Worm (Caenorhabditis elegans): ENCODE results near the gene Y108G3AL.2.

Gene Y108G3AL.2

ce11 chrV:172110-172509 lies 5.3 kb downstream of the Y108G3AL.2 start, which contains the start of gene cfap-36:
Gene cfap-36 (minus strand): TSS chrV:172210.
- TF ChIP-seq syd-9 (tag; optimal IDR thresholded peaks at IDR 0.05) = no peak
- no peak for TF ChIP-seq hlh-6 (tag; optimal IDR thresholded peaks at IDR 0.05)
- TF ChIP-seq lin-11 (tag; optimal IDR thresholded peaks at IDR 0.05) = no peak
- no peak for TF ChIP-seq elt-2 (tag; optimal IDR thresholded peaks at IDR 0.05)
- TF ChIP-seq ceh-6 (GFP tag; optimal IDR thresholded peaks at IDR 0.05) = no peak
- TF ChIP-seq dmd-4 (tag; optimal IDR thresholded peaks at IDR 0.05; ENCODE audit: borderline replicate concordance) = no peak
- no peak for TF ChIP-seq npax-4 (tag; optimal IDR thresholded peaks at IDR 0.05)
- TF ChIP-seq K09A11.1 (tag; optimal IDR thresholded peaks at IDR 0.05; ENCODE audit: insufficient read depth) = no peak
- TF ChIP-seq Y22D7AL.16 (tag; optimal IDR thresholded peaks at IDR 0.05) = no peak

- peak; percentile 1 for TF ChIP-seq T23F11.4 (GFP tag; optimal IDR thresholded peaks at IDR 0.05)
- TF ChIP-seq pha-4 (tag; optimal IDR thresholded peaks at IDR 0.05) = no peak
Observed at ce11 chrV:173437-173836, 6.7 kb downstream of the Y108G3AL.2 start.

- peak; percentile 73 for TF ChIP-seq nfya-1 (tag; optimal IDR thresholded peaks at IDR 0.05)
- no peak for TF ChIP-seq ceh-48 (tag; optimal IDR thresholded peaks at IDR 0.05)
Observed at ce11 chrV:174520-174919, 7.7 kb downstream of the Y108G3AL.2 start.

ce11 chrV:176870-177467 lies 10.2 kb downstream of the Y108G3AL.2 start, which contains the start of gene cul-3:
Gene cul-3 (plus strand): TSS chrV:177417.
- TF ChIP-seq ahr-1 (tag; optimal IDR thresholded peaks at IDR 0.05) (no peak), pat-9 (tag; optimal IDR thresholded peaks at IDR 0.05) (no peak), ztf-16 (tag; optimal IDR thresholded peaks at IDR 0.05) (peak; percentile 17), nfya-1 (tag; optimal IDR thresholded peaks at IDR 0.05) (peak; percentile 39), ceh-2 (tag; optimal IDR thresholded peaks at IDR 0.05) (no peak), unc-42 (tag; optimal IDR thresholded peaks at IDR 0.05) (peak; percentile 4)

ce11 chrV:185124-185523 lies 18.3 kb downstream of the Y108G3AL.2 start:
- no peak for TF ChIP-seq sdc-2 (tag; optimal IDR thresholded peaks at IDR 0.05)
- TF ChIP-seq syd-9 (tag; optimal IDR thresholded peaks at IDR 0.05) = no peak
- no peak for TF ChIP-seq ceh-19 (GFP tag; optimal IDR thresholded peaks at IDR 0.05)

DNA sequence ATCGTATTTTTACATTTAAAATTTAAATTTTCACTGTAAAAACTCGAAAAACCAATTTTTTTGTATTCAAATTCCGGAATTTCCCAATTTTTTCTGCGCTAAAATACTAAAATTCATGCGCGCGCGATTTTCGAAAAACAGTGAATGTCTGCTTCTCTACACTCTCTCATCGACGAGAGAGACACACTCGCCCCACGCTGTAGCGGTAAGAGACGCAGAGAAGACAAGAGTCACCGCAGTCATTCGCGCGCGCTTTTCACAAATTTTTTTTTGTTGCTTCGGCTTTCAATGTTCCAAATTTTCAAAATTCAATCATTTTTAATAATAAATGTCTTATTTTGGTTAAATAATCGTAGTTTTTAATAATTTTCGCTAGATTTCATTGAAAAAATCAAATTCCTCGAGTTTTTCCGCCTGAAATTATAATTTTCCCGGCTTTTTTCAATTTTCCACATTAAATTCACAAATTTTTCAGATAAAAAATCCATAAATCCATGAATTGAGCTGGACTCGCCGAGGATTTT lies 19.0 kb downstream of the Y108G3AL.2 start, which contains the start of gene arid-1:
TSS of gene arid-1 (plus strand) at position 474 of the 524 bp plus-strand sequence.
- TF ChIP-seq nfya-1 (tag; optimal IDR thresholded peaks at IDR 0.05) = peak; percentile 43
- TF ChIP-seq rnt-1 (tag; optimal IDR thresholded peaks at IDR 0.05) = peak; percentile 3
- TF ChIP-seq lim-6 (tag; optimal IDR thresholded peaks at IDR 0.05) = no peak
- peak; percentile 3 for TF ChIP-seq elt-2 (tag; optimal IDR thresholded peaks at IDR 0.05)
- TF ChIP-seq ceh-31 (tag; optimal IDR thresholded peaks at IDR 0.05) = peak; percentile 19

- TF ChIP-seq elt-4 (tag; optimal IDR thresholded peaks at IDR 0.05) (peak; percentile 76), sox-2 (GFP tag; IDR thresholded peaks at IDR 0.05) (no peak), mec-3 (tag; optimal IDR thresholded peaks at IDR 0.05; ENCODE audit: borderline replicate concordance) (peak; percentile 66)
Observed at ce11 chrV:189436-189835, 22.6 kb downstream of the Y108G3AL.2 start.

- TF ChIP-seq elt-4 (tag; optimal IDR thresholded peaks at IDR 0.05) (peak; percentile 77), unc-55 (GFP tag; optimal IDR thresholded peaks at IDR 0.05) (no peak)
Observed at ce11 chrV:194760-195159, 28.0 kb downstream of the Y108G3AL.2 start.

Data from whole organism, late embryonic.